Worm (Caenorhabditis elegans) whole organism, L2 larva: ENCODE results near the gene srz-18.

Experiments
- F13H6.1 ChIP-seq: sonication (generic microtip); optimal IDR thresholded peaks from 2 replicates; lab custom pipeline; 2016; ENCODE audit warnings: missing genetic modification characterization, missing compliant biosample characterization
- R02D3.7 ChIP-seq: fragments of 150-350 bp; optimal IDR thresholded peaks from 2 replicates; lab custom pipeline; 2014; ENCODE audit warnings: missing biosample characterization, missing genetic modification characterization
- Y55F3AM.14 ChIP-seq: fragments of 200-800 bp; sonication (Bioruptor generic); optimal IDR thresholded peaks from 2 replicates; lab custom pipeline; 2018; ENCODE audit warnings: mild to moderate bottlenecking, missing genetic modification characterization, missing compliant biosample characterization
- blmp-1 ChIP-seq: sonication (generic microtip); optimal IDR thresholded peaks from 2 replicates; lab custom pipeline; 2017; ENCODE audit warnings: missing genetic modification characterization, mild to moderate bottlenecking, missing compliant biosample characterization, antibody characterized with exemption, moderate library complexity; ENCODE audit not compliant: insufficient read depth
- ceh-16 ChIP-seq: fragments of 150-350 bp; optimal IDR thresholded peaks from 2 replicates; lab custom pipeline; 2014; ENCODE audit warnings: missing biosample characterization, missing genetic modification characterization
- ceh-82 ChIP-seq: fragments of 150-350 bp; optimal IDR thresholded peaks from 2 replicates; lab custom pipeline; 2014; ENCODE audit warnings: missing biosample characterization, missing genetic modification characterization
- crh-2 ChIP-seq: sonication (generic microtip); optimal IDR thresholded peaks from 2 replicates; lab custom pipeline; 2017; ENCODE audit warnings: missing biosample characterization, missing genetic modification characterization
- dmd-4 ChIP-seq: sonication (generic microtip); optimal IDR thresholded peaks from 2 replicates; lab custom pipeline; 2017; ENCODE audit warnings: missing biosample characterization, missing genetic modification characterization
- egl-27 ChIP-seq: sonication (generic microtip); optimal IDR thresholded peaks from 3 replicates; lab custom pipeline; 2017; ENCODE audit warnings: missing biosample characterization, missing genetic modification reagents, missing genetic modification characterization
- elt-1 ChIP-seq: fragments of 150-350 bp; optimal IDR thresholded peaks from 2 replicates; lab custom pipeline; 2014; ENCODE audit warnings: missing biosample characterization, missing genetic modification characterization
- fos-1 ChIP-seq: fragments of 150-350 bp; optimal IDR thresholded peaks from 2 replicates; lab custom pipeline; 2014; ENCODE audit warnings: missing biosample characterization, missing genetic modification characterization
- lin-11 ChIP-seq: fragments of 150-350 bp; sonication (generic microtip); optimal IDR thresholded peaks from 2 replicates; lab custom pipeline; 2014; ENCODE audit warnings: missing biosample characterization, missing genetic modification characterization, inconsistent platforms, mixed read lengths
- lin-13 ChIP-seq: fragments of 150-350 bp; optimal IDR thresholded peaks from 2 replicates; lab custom pipeline; 2014; ENCODE audit warnings: missing biosample characterization, missing genetic modification reagents, missing genetic modification characterization
- lsy-2 ChIP-seq, 2 experiments: fragments of 150-350 bp in 1 of 2; sonication (generic microtip) in 1 of 2; optimal IDR thresholded peaks; 2 replicates each; lab custom pipeline; 2014 to 2017; ENCODE audit warnings: missing biosample characterization in 2 of 2, missing genetic modification characterization in 2 of 2
- mab-5 ChIP-seq: fragments of 150-350 bp; optimal IDR thresholded peaks from 2 replicates; lab custom pipeline; 2014; ENCODE audit warnings: missing biosample characterization, missing genetic modification characterization
- mdl-1 ChIP-seq, 2 experiments: fragments of 150-350 bp in 1 of 2; sonication (generic microtip) in 1 of 2; optimal IDR thresholded peaks; 2 replicates each; lab custom pipeline; 2017; ENCODE audit warnings: missing biosample characterization in 2 of 2, missing genetic modification characterization in 2 of 2
- nhr-10 ChIP-seq: sonication (generic microtip); optimal IDR thresholded peaks from 2 replicates; lab custom pipeline; 2017; ENCODE audit warnings: missing biosample characterization, missing genetic modification characterization
- nhr-11 ChIP-seq: fragments of 150-350 bp; optimal IDR thresholded peaks from 2 replicates; lab custom pipeline; 2014; ENCODE audit warnings: missing biosample characterization, missing genetic modification characterization
- nhr-12 ChIP-seq: fragments of 150-350 bp; optimal IDR thresholded peaks from 2 replicates; lab custom pipeline; 2014; ENCODE audit warnings: missing biosample characterization, missing genetic modification characterization
- nhr-129 ChIP-seq: fragments of 150-350 bp; optimal IDR thresholded peaks from 2 replicates; lab custom pipeline; 2014; ENCODE audit warnings: missing biosample characterization, missing genetic modification characterization
- nhr-21 ChIP-seq: fragments of 150-350 bp; optimal IDR thresholded peaks from 2 replicates; lab custom pipeline; 2014; ENCODE audit warnings: missing biosample characterization, missing genetic modification characterization
- nhr-237 ChIP-seq: fragments of 150-350 bp; optimal IDR thresholded peaks from 2 replicates; lab custom pipeline; 2014; ENCODE audit warnings: missing biosample characterization, missing genetic modification characterization
- nhr-25 ChIP-seq: fragments of 150-350 bp; sonication (generic microtip); optimal IDR thresholded peaks from 3 replicates; lab custom pipeline; 2014; ENCODE audit warnings: missing biosample characterization, missing genetic modification characterization
- nhr-6 ChIP-seq: fragments of 150-350 bp; optimal IDR thresholded peaks from 2 replicates; lab custom pipeline; 2014; ENCODE audit warnings: missing biosample characterization, missing genetic modification characterization
- nhr-77 ChIP-seq: fragments of 150-350 bp; optimal IDR thresholded peaks from 2 replicates; lab custom pipeline; 2014; ENCODE audit warnings: missing biosample characterization, missing genetic modification characterization
- sma-3 ChIP-seq: sonication (generic microtip); optimal IDR thresholded peaks from 2 replicates; lab custom pipeline; 2016; ENCODE audit warnings: missing genetic modification reagents, missing genetic modification characterization, missing compliant biosample characterization
- sma-9 ChIP-seq, 2 experiments: fragments of 150-350 bp in 1 of 2; sonication (generic microtip) in 1 of 2; optimal IDR thresholded peaks; 2 replicates each; lab custom pipeline; 2014 to 2016; ENCODE audit warnings: missing genetic modification characterization in 2 of 2, mild to moderate bottlenecking in 1 of 2, missing biosample characterization in 1 of 2, missing compliant biosample characterization in 1 of 2, missing genetic modification reagents in 1 of 2, moderate library complexity in 1 of 2
- snpc-4 ChIP-seq: fragments of 150-350 bp; optimal IDR thresholded peaks from 2 replicates; lab custom pipeline; 2014; ENCODE audit warnings: missing biosample characterization, missing genetic modification characterization
- unc-55 ChIP-seq: fragments of 150-350 bp; sonication (generic microtip); optimal IDR thresholded peaks from 3 replicates; lab custom pipeline; 2014; ENCODE audit warnings: missing biosample characterization, missing genetic modification reagents, missing genetic modification characterization
- zag-1 ChIP-seq: fragments of 150-350 bp; optimal IDR thresholded peaks from 2 replicates; lab custom pipeline; 2014; ENCODE audit warnings: missing biosample characterization, missing genetic modification characterization
- ztf-1 ChIP-seq: fragments of 200-800 bp; sonication (Bioruptor generic); conservative IDR thresholded peaks from 2 replicates; pipeline ENCODE4 v1.3.6; 2022; ENCODE audit warnings: missing genetic modification characterization, missing compliant biosample characterization
- ztf-11 ChIP-seq: sonication (generic microtip); optimal IDR thresholded peaks from 2 replicates; lab custom pipeline; 2017; ENCODE audit warnings: missing biosample characterization, missing genetic modification characterization
- ztf-4 ChIP-seq: fragments of 150-350 bp; optimal IDR thresholded peaks from 2 replicates; lab custom pipeline; 2014; ENCODE audit warnings: missing biosample characterization, missing genetic modification characterization

Gene srz-18

DNA sequence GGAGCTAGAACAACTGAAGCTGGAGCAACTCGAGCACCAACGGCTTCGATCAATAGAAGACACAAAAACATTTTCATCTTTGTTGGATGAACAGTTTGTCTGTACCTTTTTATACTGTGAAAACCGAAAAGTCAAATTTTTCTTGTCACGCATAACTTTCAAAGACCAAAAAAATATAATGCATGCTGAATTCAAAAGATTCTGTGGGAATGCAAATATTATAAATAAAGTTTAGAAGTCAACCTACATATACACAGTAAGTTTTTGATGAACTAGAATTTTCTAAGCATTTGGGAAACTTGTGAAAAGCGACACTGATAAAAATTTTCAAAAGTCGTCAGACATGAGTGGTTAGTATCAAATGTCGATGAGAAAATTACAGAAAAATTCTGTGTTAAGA is 7.1 kb downstream of the srz-18 start, which contains the start of gene F46B3.15:
Gene F46B3.15 (minus strand): TSS at position 101 of the 400 bp plus-strand sequence.
- TF ChIP-seq nhr-6 (tag; lab: Kevin White, UChicago) (no peak), blmp-1 (tag; lab: Kevin White, UChicago) (no peak), nhr-12 (tag; lab: Kevin White, UChicago) (no peak), lin-13 (GFP tag; lab: Kevin White, UChicago) (no peak)

DNA sequence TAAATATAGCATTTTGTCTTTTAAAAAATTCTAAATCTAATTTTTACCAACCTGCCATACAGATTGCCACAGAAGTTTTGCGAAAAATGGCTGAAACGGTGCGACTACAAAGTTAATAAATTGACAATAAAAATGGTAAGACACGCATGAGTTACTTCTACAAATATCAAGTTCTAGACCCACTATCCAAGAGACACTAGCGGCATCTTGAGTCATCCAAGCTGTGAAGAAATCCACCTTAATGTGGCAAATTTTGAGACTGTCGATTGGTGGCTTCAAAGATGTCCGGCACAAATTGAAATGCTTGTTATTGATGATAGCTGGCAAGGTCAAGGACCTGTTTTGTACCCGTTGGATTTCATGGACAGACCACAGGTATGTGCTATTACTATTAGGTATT is 7.8 kb downstream of the srz-18 start, which contains the start of gene F46B3.16:
Gene F46B3.16 (plus strand): TSS at position 301 of the 400 bp plus-strand sequence.
- TF ChIP-seq elt-1 (tag; lab: Kevin White, UChicago) (no peak), zag-1 (tag; lab: Kevin White, UChicago) (no peak), lin-13 (GFP tag; lab: Kevin White, UChicago) (no peak), nhr-6 (tag; lab: Kevin White, UChicago) (no peak), R02D3.7 (no peak), dmd-4 (tag; lab: Kevin White, UChicago) (no peak), ceh-82 (tag; lab: Kevin White, UChicago) (no peak), nhr-25 (tag; lab: Kevin White, UChicago) (no peak), nhr-11 (tag; lab: Kevin White, UChicago) (no peak), unc-55 (no peak), Y55F3AM.14 (GFP tag; lab: Kevin White, UChicago) (no peak), nhr-12 (tag; lab: Kevin White, UChicago) (no peak), egl-27 (no peak), lsy-2 (tag; optimal IDR thresholded peaks at IDR 0.05; lab: Kevin White, UChicago) (no peak), nhr-129 (tag; lab: Kevin White, UChicago) (no peak)
- TF ChIP-seq, all 48 proteins: peak for 0

DNA sequence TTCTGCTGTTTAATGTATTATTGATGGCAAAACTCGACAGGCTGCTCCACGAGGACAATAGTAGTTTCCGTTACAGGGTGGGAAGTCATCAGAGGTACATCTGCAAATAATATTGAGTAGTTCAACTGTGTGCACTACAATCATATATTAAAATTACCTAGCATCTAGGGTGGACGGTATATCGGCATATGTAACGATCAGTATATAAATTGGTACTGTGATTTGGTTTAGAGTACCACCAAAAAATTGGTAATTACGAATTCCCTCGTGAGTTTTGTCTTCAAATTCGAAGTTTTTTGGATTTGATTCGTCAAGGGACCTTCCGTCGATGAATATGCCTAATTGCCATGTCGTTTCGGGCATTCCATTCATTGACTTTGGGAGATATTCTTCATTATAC is 10.3 kb downstream of the srz-18 start, which contains the start of gene ttr-13:
Gene ttr-13 (minus strand): TSS at position 101 of the 400 bp plus-strand sequence.
- TF ChIP-seq zag-1 (tag; lab: Kevin White, UChicago) (no peak), crh-2 (no peak), nhr-12 (tag; lab: Kevin White, UChicago) (no peak), R02D3.7 (no peak), nhr-237 (tag; lab: Kevin White, UChicago) (no peak), fos-1 (tag; lab: Kevin White, UChicago) (no peak), mdl-1 (tag; optimal IDR thresholded peaks at IDR 0.05; lab: Kevin White, UChicago) (no peak), nhr-10 (tag; lab: Kevin White, UChicago) (no peak)

DNA sequence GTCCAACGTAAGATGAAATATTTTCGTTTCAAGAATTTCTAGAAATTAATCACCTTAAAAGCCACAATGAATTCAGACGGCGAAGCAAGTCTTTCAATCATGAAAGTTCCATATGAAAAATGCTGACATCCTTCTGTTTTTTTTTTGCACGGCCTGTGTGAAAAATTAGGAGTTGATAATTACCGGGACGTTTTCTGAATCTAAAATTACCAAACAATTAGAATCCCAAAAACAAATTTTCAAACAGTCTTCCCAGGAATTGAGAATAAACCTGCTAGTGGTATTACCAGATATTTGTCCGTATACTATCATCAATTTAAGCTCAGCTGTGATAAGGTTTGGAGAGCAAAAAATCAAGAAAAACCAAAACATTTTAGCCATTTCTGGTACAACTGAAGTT is 11.8 kb downstream of the srz-18 start, which contains the start of gene Y44A6B.3:
Gene Y44A6B.3 (minus strand): TSS at position 101 of the 400 bp plus-strand sequence.
- TF ChIP-seq ztf-11 (tag; lab: Kevin White, UChicago), result no peak
- TF ChIP-seq lsy-2 (tag; optimal IDR thresholded peaks at IDR 0.05; lab: Kevin White, UChicago), result no peak
- no peak for TF ChIP-seq ztf-4 (tag; lab: Kevin White, UChicago)
- TF ChIP-seq F13H6.1 (tag; lab: Kevin White, UChicago), result no peak
- TF ChIP-seq ceh-16 (tag; lab: Kevin White, UChicago), result no peak
- no peak for TF ChIP-seq nhr-10 (tag; lab: Kevin White, UChicago)
- no peak for TF ChIP-seq snpc-4 (tag; lab: Kevin White, UChicago)
- TF ChIP-seq mab-5, result no peak
- TF ChIP-seq unc-55, result no peak
- TF ChIP-seq nhr-77 (tag; lab: Kevin White, UChicago), result no peak
- no peak for TF ChIP-seq lin-11 (tag; lab: Kevin White, UChicago)
- TF ChIP-seq ztf-1 (GFP tag; lab: Robert Waterston, UW), result no peak
- TF ChIP-seq lin-13 (GFP tag; lab: Kevin White, UChicago), result no peak
- no peak for TF ChIP-seq nhr-237 (tag; lab: Kevin White, UChicago)
- TF ChIP-seq nhr-21 (tag; lab: Kevin White, UChicago), result no peak
- no peak for TF ChIP-seq zag-1 (tag; lab: Kevin White, UChicago)
- no peak for TF ChIP-seq dmd-4 (tag; lab: Kevin White, UChicago)
- no peak for TF ChIP-seq mdl-1 (tag; optimal IDR thresholded peaks at IDR 0.05; lab: Kevin White, UChicago)
- TF ChIP-seq sma-9 (GFP tag; optimal IDR thresholded peaks at IDR 0.05; lab: Kevin White, UChicago), result no peak
- no peak for TF ChIP-seq sma-9 (tag; optimal IDR thresholded peaks at IDR 0.05; lab: Kevin White, UChicago)
- TF ChIP-seq, all 48 proteins: peak for 0

- TF ChIP-seq sma-3 (GFP tag; lab: Kevin White, UChicago) (no peak), ztf-1 (GFP tag; lab: Robert Waterston, UW) (no peak), fos-1 (tag; lab: Kevin White, UChicago) (no peak)
Observed at ce11 chrV:20639294-20639693, 12.8 kb downstream of the srz-18 start, which contains the start of gene srxa-14. TSS of gene srxa-14 (plus strand) at chrV:20639594.
